Worm (Caenorhabditis elegans): Measurements from ENCODE around the gene dhgd-1.

ce11 chrII:11542385-11542784 lies 9.5 kb downstream of the dhgd-1 start, which contains the start of gene gtf-2E2:
- no peak for TF ChIP-seq him-1 (tag; optimal IDR thresholded peaks at IDR 0.05)
- no peak for TF ChIP-seq dao-5 (tag; optimal IDR thresholded peaks at IDR 0.05)
